Worm (Caenorhabditis elegans): Measurements from ENCODE around the gene T19A5.3.

- TF ChIP-seq nhr-77 (tag; optimal IDR thresholded peaks at IDR 0.05), result no peak
- TF ChIP-seq egl-5 (tag; optimal IDR thresholded peaks at IDR 0.05), result no peak
- TF ChIP-seq fkh-10 (GFP tag; optimal IDR thresholded peaks at IDR 0.05), result no peak
- no peak for TF ChIP-seq ceh-82 (tag; optimal IDR thresholded peaks at IDR 0.05)
- TF ChIP-seq nhr-11 (tag; optimal IDR thresholded peaks at IDR 0.05), result no peak
- TF ChIP-seq zag-1 (tag; optimal IDR thresholded peaks at IDR 0.05), result no peak
- no peak for TF ChIP-seq unc-39 (tag; optimal IDR thresholded peaks at IDR 0.05)
- TF ChIP-seq snpc-4 (tag; optimal IDR thresholded peaks at IDR 0.05), result no peak
- no peak for TF ChIP-seq R02D3.7 (tag; optimal IDR thresholded peaks at IDR 0.05)
- TF ChIP-seq egl-27 (tag; optimal IDR thresholded peaks at IDR 0.05), result no peak
- no peak for TF ChIP-seq nhr-237 (tag; optimal IDR thresholded peaks at IDR 0.05)
- TF ChIP-seq lin-39 (tag; optimal IDR thresholded peaks at IDR 0.05), result no peak
- TF ChIP-seq pqm-1 (tag; optimal IDR thresholded peaks at IDR 0.05), result no peak
These were observed 5.4 kb downstream of the T19A5.3 start for ce11 chrV:8938445-8938844.
